Worm (Caenorhabditis elegans) whole organism, midembryonic: ENCODE results near the gene ZK809.9.

Source experiments
- T22C8.4 ChIP-seq: fragments of 200-800 bp; sonication (Bioruptor generic); IDR thresholded peaks from 2 replicates; pipeline ENCODE4 v1.3.6; 2022; ENCODE audit warnings: missing genetic modification characterization, missing compliant biosample characterization
- cog-1 ChIP-seq: sonication (generic microtip); optimal IDR thresholded peaks from 2 replicates; lab custom pipeline; 2016; ENCODE audit warnings: missing genetic modification characterization, missing compliant biosample characterization
- flt-1 ChIP-seq: fragments of 200-800 bp; sonication (Bioruptor generic); IDR thresholded peaks from 2 replicates; pipeline ENCODE4 v1.3.6; 2022; ENCODE audit warnings: missing genetic modification characterization, missing compliant biosample characterization
- klf-2 ChIP-seq: fragments of 200-800 bp; sonication (Bioruptor generic); conservative IDR thresholded peaks from 2 replicates; pipeline ENCODE4 v1.3.6; 2022; ENCODE audit warnings: missing genetic modification reagents, missing genetic modification characterization, missing compliant biosample characterization
- med-1 ChIP-seq: sonication (generic microtip); optimal IDR thresholded peaks from 2 replicates; lab custom pipeline; 2017; ENCODE audit warnings: missing genetic modification characterization, mild to moderate bottlenecking, missing compliant biosample characterization, antibody characterized with exemption, missing genetic modification reagents; ENCODE audit not compliant: insufficient read depth
- ref-1 ChIP-seq: fragments of 200-800 bp; sonication (Bioruptor generic); conservative IDR thresholded peaks from 2 replicates; pipeline ENCODE4 v1.3.6; 2022; ENCODE audit warnings: missing genetic modification reagents, missing genetic modification characterization, missing compliant biosample characterization
- tab-1 ChIP-seq: fragments of 200-800 bp; sonication (Bioruptor generic); IDR thresholded peaks from 2 replicates; pipeline ENCODE4 v1.3.6; 2022; ENCODE audit warnings: missing genetic modification characterization, missing compliant biosample characterization
- ztf-23 ChIP-seq: fragments of 200-800 bp; sonication (Bioruptor generic); IDR thresholded peaks from 2 replicates; pipeline ENCODE4 v1.3.6; 2022; ENCODE audit warnings: missing genetic modification reagents, missing genetic modification characterization, missing compliant biosample characterization
- ztf-29 ChIP-seq: fragments of 200-800 bp; sonication (Bioruptor generic); IDR thresholded peaks from 2 replicates; pipeline ENCODE4 v1.3.6; 2022; ENCODE audit warnings: missing genetic modification reagents, missing genetic modification characterization, missing compliant biosample characterization

The ZK809.9 gene

DNA sequence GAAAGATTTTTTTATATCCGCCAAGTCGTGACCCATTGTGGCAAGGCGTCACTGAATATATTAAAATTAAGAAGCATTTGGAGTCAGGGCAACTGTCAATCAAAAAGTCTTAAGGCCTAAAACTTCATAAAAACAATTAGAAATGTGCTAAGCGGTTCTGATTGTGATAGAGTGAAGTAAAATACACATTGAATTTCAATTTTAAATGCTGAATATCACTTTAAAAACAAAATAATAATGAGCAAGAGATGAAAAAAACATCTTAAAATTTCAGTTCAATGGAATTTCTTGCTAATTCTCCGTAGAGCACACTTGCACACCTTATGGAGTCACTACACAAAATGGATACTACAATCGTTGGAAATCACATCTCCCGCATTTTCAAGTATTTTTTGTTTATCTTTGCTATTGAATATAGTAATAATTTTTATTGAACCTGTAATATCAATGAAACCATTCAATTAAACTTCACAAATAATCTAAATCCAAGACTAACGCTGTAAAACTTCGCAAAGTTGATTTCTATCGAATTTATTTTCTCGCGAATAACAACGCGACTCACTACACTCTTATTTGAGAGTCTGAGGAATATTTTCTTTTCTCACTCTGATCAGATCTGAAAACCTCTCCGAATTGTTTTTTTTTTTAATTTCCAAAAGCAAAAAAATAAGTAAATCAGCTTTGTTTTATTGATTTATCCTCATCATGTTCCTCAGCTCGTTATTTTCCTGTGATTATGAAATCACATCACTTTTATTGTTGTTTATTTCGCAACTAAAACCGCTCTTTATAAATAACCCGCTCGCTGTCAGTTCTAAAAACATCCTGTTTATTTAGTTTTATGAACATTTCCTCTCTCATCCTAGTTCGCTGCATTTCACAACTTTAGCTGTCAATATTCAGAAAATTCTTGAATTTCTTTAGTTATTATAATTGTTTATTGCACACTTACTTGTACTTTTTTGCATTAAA is 29.4 kb upstream of the ZK809.9 start, which contains the start of gene mars-1:
Gene mars-1, minus strand, starts transcription at position 51 of the 972 bp plus-strand sequence.
- no peak for TF ChIP-seq tab-1 (GFP tag; lab: Robert Waterston, UW)
- peak; percentile 81 for TF ChIP-seq flt-1 (GFP tag; lab: Robert Waterston, UW)
- TF ChIP-seq ztf-23 (GFP tag; lab: Robert Waterston, UW), result peak; percentile 52; the same call in 1 of the 2 replicates

DNA sequence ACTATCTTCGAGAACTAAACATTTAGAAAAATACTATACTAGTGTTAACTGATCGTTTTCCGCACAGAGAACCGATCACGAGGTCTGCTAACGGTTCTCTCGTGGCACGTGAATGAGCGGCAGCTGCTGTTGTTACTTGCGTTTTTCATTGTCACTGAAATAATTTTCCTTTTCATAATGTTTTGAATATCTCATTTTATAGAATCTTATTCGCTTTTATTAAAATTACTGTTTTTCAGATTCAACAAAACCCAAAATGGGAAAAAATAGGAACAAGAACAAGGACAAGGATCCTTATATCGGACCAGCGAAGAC is 28.7 kb upstream of the ZK809.9 start, which contains the start of gene F58B3.6:
Gene F58B3.6, plus strand, starts transcription at position 240 of the 315 bp plus-strand sequence.
- TF ChIP-seq ztf-23 (GFP tag; lab: Robert Waterston, UW), result no peak
- TF ChIP-seq tab-1 (GFP tag; lab: Robert Waterston, UW), result no peak
- no peak for TF ChIP-seq T22C8.4
- no peak for TF ChIP-seq klf-2 (GFP tag; lab: Robert Waterston, UW)
- TF ChIP-seq ztf-29 (GFP tag; lab: Robert Waterston, UW), result no peak
- TF ChIP-seq flt-1 (GFP tag; lab: Robert Waterston, UW), result no peak
- TF ChIP-seq cog-1, result no peak
- no peak for TF ChIP-seq med-1 (GFP tag; lab: Kevin White, UChicago)

DNA sequence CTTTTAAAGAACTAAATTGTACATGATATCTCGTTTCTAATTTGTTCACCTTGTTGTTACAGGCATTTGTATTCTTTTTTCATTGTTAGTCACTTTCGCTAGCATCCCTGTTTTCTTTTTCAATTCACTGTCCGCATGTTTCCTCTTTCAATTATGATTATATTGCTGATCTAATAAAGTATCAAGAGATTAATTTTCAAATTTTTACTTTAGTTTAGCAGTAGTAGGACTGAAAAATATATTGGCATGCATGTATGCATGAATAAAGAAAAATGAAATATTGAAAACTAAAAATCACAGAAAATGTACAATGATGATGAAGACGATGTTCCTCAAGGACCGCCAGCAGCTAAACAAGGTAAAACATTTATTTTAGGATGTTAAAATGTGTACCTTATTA is 27.1 kb upstream of the ZK809.9 start, which contains the start of gene rbm-17:
Gene rbm-17, plus strand, starts transcription at position 301 of the 400 bp plus-strand sequence.
- TF ChIP-seq ztf-23 (GFP tag; lab: Robert Waterston, UW), result no peak
- no peak for TF ChIP-seq med-1 (GFP tag; lab: Kevin White, UChicago)
- no peak for TF ChIP-seq flt-1 (GFP tag; lab: Robert Waterston, UW)
- no peak for TF ChIP-seq T22C8.4
- TF ChIP-seq ref-1 (GFP tag; lab: Robert Waterston, UW), result no peak
- no peak for TF ChIP-seq cog-1
- no peak for TF ChIP-seq tab-1 (GFP tag; lab: Robert Waterston, UW)
- TF ChIP-seq klf-2 (GFP tag; lab: Robert Waterston, UW), result no peak
- no peak for TF ChIP-seq ztf-29 (GFP tag; lab: Robert Waterston, UW)

DNA sequence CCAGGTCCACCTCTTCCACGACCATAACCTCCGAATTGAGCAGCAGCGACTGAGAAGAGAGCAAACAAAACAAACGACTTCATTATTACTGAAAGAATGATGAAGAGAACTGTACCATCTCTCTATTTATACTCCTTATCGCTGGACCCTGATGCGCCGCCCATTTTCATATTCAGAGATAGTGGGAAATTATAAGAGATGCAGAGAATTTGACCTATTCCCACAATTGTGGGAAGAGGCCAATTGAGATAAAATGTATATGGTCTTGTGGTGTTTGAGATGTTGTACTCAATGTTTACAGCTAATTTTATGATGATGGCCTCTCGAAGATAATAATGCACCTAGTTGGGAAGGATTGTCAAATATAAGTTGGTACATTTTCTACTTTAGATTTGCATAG is 24.2 kb upstream of the ZK809.9 start, which contains the start of gene ttr-50:
Gene ttr-50, minus strand, starts transcription at position 101 of the 400 bp plus-strand sequence.
- TF ChIP-seq ztf-23 (GFP tag; lab: Robert Waterston, UW) (no peak), med-1 (GFP tag; lab: Kevin White, UChicago) (no peak), T22C8.4 (no peak), klf-2 (GFP tag; lab: Robert Waterston, UW) (no peak), cog-1 (no peak), tab-1 (GFP tag; lab: Robert Waterston, UW) (no peak)

DNA sequence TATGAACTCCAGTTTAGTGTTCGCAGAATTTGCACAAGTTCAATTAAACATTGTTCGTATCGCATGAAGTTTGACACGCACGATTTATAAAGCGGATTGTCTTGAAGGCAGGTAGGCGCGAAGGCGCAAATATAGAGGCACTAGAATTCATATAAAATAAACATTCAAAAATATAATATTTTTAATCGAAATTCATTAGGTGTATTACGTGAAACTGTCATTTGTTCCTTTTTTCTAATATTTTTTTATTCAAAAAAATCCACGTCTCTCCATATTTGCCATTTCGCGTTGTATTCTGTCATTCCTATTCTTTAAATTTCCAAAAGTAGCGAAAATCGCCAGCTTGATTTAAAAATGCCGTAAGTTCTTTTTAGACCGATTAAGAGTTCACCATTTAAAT is 23.3 kb upstream of the ZK809.9 start, which contains the start of gene ZK809.1:
Gene ZK809.1, plus strand, starts transcription at position 301 of the 400 bp plus-strand sequence.
- TF ChIP-seq klf-2 (GFP tag; lab: Robert Waterston, UW), result no peak
- no peak for TF ChIP-seq ztf-29 (GFP tag; lab: Robert Waterston, UW)
- no peak for TF ChIP-seq tab-1 (GFP tag; lab: Robert Waterston, UW)
- TF ChIP-seq flt-1 (GFP tag; lab: Robert Waterston, UW), result no peak

DNA sequence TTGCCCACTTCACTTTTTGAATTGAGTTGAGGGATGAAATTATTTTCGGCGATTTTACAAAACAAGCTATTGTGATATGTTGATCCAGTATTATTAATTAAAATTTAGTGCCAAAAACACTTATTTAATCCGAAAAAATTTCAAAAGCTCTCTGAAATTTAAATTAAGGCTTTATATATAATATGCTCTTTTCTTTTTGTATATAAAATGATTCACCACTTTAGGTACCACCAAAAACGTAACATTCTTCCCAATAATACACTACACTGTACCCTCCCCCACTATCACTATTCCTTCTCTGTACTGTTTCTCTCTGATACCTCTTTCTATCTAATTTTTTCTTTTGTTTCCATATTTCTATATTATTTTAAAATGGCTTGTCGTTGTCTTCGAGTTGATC is 21.3 kb upstream of the ZK809.9 start, which contains the start of gene prx-2:
Gene prx-2, plus strand, starts transcription at position 301 of the 400 bp plus-strand sequence.
- TF ChIP-seq tab-1 (GFP tag; lab: Robert Waterston, UW), result no peak
- no peak for TF ChIP-seq ztf-23 (GFP tag; lab: Robert Waterston, UW)
- no peak for TF ChIP-seq cog-1
- no peak for TF ChIP-seq klf-2 (GFP tag; lab: Robert Waterston, UW)
- TF ChIP-seq ztf-29 (GFP tag; lab: Robert Waterston, UW), result no peak
- TF ChIP-seq T22C8.4, result no peak

DNA sequence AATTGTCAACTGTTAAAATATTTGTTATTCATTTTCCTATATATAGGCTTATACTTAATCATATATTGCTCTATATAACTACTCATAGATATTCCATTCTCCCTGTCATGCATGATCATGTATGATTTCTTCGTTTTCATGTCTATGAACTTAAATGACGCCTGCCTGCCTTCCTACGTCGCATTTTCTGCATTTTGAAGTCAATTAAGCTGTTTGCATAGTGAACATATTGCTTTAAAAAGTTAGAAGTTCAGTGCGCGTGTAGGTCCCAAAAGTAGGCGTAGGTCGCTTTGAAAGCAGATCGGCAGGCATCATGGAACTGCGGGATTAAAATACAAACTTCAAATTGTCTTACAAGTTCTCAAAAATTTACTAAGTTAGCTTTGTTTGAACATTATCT is 20.4 kb upstream of the ZK809.9 start:
- TF ChIP-seq ztf-23 (GFP tag; lab: Robert Waterston, UW) (no peak), med-1 (GFP tag; lab: Kevin White, UChicago) (no peak), ztf-29 (GFP tag; lab: Robert Waterston, UW) (no peak), flt-1 (GFP tag; lab: Robert Waterston, UW) (no peak), tab-1 (GFP tag; lab: Robert Waterston, UW) (no peak), ref-1 (GFP tag; lab: Robert Waterston, UW) (no peak)

DNA sequence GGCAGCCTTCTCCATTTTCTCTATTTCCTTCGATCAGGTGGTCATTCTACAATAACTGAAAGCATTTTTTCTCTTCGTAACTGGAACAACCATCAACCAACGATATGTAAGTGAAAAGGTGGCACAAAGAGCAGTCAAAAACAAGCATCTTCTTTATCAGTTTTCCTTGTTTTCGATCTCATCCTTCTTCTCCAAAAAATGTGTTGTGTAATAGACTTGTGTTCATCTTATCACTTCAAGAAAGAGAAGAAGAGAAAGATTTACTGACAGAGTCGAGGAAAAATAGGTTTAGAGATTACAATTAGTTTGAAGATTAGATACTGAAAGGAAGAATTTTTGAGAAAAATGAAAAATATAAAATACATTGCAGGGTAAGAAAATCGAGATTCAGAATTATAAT is 19.8 kb upstream of the ZK809.9 start:
- TF ChIP-seq tab-1 (GFP tag; lab: Robert Waterston, UW), result no peak

DNA sequence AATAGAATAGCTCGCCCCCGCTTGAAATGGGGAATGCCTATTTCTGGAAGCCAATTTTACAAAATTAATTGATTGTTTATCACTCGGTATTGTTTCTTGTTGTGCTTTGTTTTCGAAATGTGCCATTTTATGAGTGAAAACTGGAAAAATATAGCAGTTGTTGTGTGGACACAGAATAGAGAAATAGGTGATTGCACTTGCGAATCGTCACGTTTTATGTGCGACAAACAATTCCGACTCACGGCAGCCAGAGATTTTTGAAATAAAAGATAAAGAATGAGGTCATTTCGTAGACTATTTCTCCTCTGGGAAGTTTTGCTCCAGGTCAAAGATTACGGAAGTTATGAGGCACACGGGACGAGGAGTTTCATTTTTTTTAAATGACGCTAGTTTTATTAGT is 18.2 kb upstream of the ZK809.9 start:
- no peak for TF ChIP-seq ztf-29 (GFP tag; lab: Robert Waterston, UW)
- TF ChIP-seq tab-1 (GFP tag; lab: Robert Waterston, UW), result no peak
- no peak for TF ChIP-seq med-1 (GFP tag; lab: Kevin White, UChicago)
- no peak for TF ChIP-seq cog-1
- no peak for TF ChIP-seq T22C8.4
- no peak for TF ChIP-seq ztf-23 (GFP tag; lab: Robert Waterston, UW)
- no peak for TF ChIP-seq ref-1 (GFP tag; lab: Robert Waterston, UW)
- no peak for TF ChIP-seq flt-1 (GFP tag; lab: Robert Waterston, UW)
- no peak for TF ChIP-seq klf-2 (GFP tag; lab: Robert Waterston, UW)

DNA sequence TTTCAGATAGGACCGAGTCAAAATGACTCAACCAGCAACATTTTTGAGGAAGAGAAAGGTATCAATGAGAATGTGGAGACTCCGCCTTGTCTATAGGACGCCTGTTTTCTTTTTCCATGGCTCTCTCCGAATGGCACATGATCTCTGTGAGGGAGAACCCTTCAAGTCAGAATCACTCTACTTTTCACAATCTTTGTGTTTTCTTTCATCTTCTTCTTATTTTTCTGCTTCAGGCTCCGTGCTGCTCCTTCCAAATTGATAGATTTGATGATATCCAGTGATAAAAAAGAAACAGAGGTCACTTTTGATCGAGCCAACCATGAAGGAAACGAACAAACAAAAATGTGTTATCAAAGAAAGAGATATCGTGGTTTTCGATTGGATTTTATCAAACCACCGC is 16.1 kb upstream of the ZK809.9 start, which contains the start of gene ZK809.8:
Gene ZK809.8, minus strand, starts transcription at position 34 of the 400 bp plus-strand sequence.
- TF ChIP-seq flt-1 (GFP tag; lab: Robert Waterston, UW) (no peak), tab-1 (GFP tag; lab: Robert Waterston, UW) (no peak), T22C8.4 (no peak), ztf-29 (GFP tag; lab: Robert Waterston, UW) (no peak), klf-2 (GFP tag; lab: Robert Waterston, UW) (no peak), ref-1 (GFP tag; lab: Robert Waterston, UW) (no peak), cog-1 (no peak), med-1 (GFP tag; lab: Kevin White, UChicago) (no peak), ztf-23 (GFP tag; lab: Robert Waterston, UW) (no peak)
